Worm (Caenorhabditis elegans) whole organism, late embryonic: ENCODE results near the gene F54F2.14.

Source experiments
- T23F11.4 ChIP-seq: fragments of 200-800 bp; sonication (Bioruptor generic); optimal IDR thresholded peaks from 2 replicates; lab custom pipeline; 2018; ENCODE audit warnings: mild to moderate bottlenecking, missing genetic modification characterization, missing compliant biosample characterization
- ceh-19 ChIP-seq: fragments of 200-800 bp; sonication (Bioruptor generic); optimal IDR thresholded peaks from 2 replicates; lab custom pipeline; 2018; ENCODE audit warnings: mild to moderate bottlenecking, missing genetic modification characterization, missing compliant biosample characterization
- ceh-24 ChIP-seq: sonication (generic microtip); optimal IDR thresholded peaks from 2 replicates; lab custom pipeline; 2016; ENCODE audit warnings: mild to moderate bottlenecking, missing genetic modification characterization, missing compliant biosample characterization
- che-1 ChIP-seq: sonication (generic microtip); optimal IDR thresholded peaks from 2 replicates; lab custom pipeline; 2016; ENCODE audit warnings: mild to moderate bottlenecking, missing genetic modification characterization, missing compliant biosample characterization
- elt-2 ChIP-seq: sonication (generic microtip); optimal IDR thresholded peaks from 2 replicates; lab custom pipeline; 2016; ENCODE audit warnings: missing genetic modification reagents, missing genetic modification characterization, missing compliant biosample characterization
- hlh-15 ChIP-seq: sonication (generic microtip); optimal IDR thresholded peaks from 2 replicates; lab custom pipeline; 2016; ENCODE audit warnings: missing genetic modification characterization, missing compliant biosample characterization
- lim-6 ChIP-seq: sonication (generic microtip); optimal IDR thresholded peaks from 2 replicates; lab custom pipeline; 2016; ENCODE audit warnings: missing genetic modification characterization, missing compliant biosample characterization
- nhr-11 ChIP-seq: fragments of 150-350 bp; optimal IDR thresholded peaks from 2 replicates; lab custom pipeline; 2014; ENCODE audit warnings: missing biosample characterization, missing genetic modification characterization
- npax-4 ChIP-seq: sonication (generic microtip); optimal IDR thresholded peaks from 2 replicates; lab custom pipeline; 2016; ENCODE audit warnings: missing genetic modification characterization, missing compliant biosample characterization
- pax-1 ChIP-seq: fragments of 150-350 bp; optimal IDR thresholded peaks from 2 replicates; lab custom pipeline; 2014; ENCODE audit warnings: missing biosample characterization, missing genetic modification characterization
- pqm-1 ChIP-seq: sonication (generic microtip); optimal IDR thresholded peaks from 2 replicates; lab custom pipeline; 2016; ENCODE audit warnings: missing genetic modification characterization, missing compliant biosample characterization
- pros-1 ChIP-seq: fragments of 150-350 bp; optimal IDR thresholded peaks from 2 replicates; lab custom pipeline; 2014; ENCODE audit warnings: missing biosample characterization, missing genetic modification reagents, missing genetic modification characterization
- syd-9 ChIP-seq: sonication (generic microtip); optimal IDR thresholded peaks from 2 replicates; lab custom pipeline; 2016; ENCODE audit warnings: mild to moderate bottlenecking, missing genetic modification characterization, moderate library complexity, missing compliant biosample characterization
- tbx-2 ChIP-seq: sonication (generic microtip); optimal IDR thresholded peaks from 2 replicates; lab custom pipeline; 2016; ENCODE audit warnings: missing genetic modification characterization, missing compliant biosample characterization

DNA sequence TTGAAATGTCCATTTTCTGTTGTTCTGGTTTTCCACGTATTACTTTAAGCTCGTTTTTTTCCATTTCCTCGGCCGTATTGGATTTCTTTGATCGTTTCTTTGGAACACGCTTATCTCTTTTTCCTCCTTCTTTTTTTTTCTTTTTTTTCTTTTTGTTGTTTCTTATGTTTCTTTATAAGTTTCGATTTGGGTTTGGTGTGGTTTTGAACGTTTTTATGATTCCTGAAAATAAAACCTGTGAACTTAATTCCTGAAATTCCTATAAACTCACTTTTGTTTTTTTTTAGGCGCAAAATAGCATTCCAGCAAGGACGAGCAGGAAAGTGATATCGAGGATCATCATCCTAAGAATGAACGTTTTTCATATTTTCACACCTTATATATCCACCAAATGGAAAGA lies 20.2 kb upstream of the F54F2.14 start, which contains the start of gene K02D10.2:
- no peak for TF ChIP-seq hlh-15 (tag; lab: Kevin White, UChicago)
- no peak for TF ChIP-seq ceh-19
- no peak for TF ChIP-seq elt-2 (tag; lab: Kevin White, UChicago)
- no peak for TF ChIP-seq pqm-1
- no peak for TF ChIP-seq T23F11.4
- no peak for TF ChIP-seq che-1 (tag; lab: Kevin White, UChicago)
- no peak for TF ChIP-seq tbx-2
- TF ChIP-seq nhr-11 (tag; lab: Kevin White, UChicago) = no peak
- TF ChIP-seq pros-1 (tag; lab: Kevin White, UChicago) = no peak
- no peak for TF ChIP-seq syd-9 (tag; lab: Kevin White, UChicago)
- TF ChIP-seq pax-1 (tag; lab: Kevin White, UChicago) = no peak
- no peak for TF ChIP-seq npax-4 (tag; lab: Kevin White, UChicago)
- no peak for TF ChIP-seq lim-6 (tag; lab: Kevin White, UChicago)
- no peak for TF ChIP-seq ceh-24
